Fruit fly (Drosophila melanogaster): ENCODE results near the gene Brd7-9.

The Brd7-9 gene

DNA sequence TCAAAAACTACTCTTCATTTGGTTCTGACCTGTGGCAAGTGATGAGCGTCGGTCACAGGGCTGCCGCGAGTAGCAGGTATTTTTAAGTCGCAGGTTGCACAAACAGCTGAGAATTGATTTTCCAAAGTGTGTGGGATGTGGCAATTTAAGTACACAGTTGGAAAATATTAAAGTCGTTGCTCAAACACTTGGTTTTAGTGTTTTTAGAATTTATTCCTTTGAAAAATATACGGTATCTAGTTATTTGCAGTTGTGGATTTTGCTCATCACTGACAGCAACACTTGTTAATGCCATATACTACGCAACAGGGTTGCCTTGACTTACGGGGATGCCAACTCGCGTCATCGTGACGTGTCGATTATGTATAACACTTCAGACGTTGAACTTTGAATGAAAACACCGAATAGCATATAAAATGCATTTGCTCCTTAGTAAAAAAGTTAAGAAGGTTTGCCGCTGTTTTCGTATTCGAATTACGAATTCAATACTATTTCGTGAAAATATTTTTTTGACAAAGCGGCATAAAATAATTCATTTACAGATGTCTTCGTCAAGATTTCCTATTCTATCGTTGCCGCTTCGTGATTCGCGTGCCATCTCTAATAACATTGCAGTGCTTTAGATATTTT lies 17.3 kb downstream of the Brd7-9 start, which contains the start of the genes Herp and r2d2 (continued):
- TF ChIP-seq Dp (GFP tag; optimal IDR thresholded peaks at IDR 0.05) (peak; percentile 12), CG10565 (GFP tag; optimal IDR thresholded peaks at IDR 0.05) (peak; percentile 74), CG34376 (GFP tag; optimal IDR thresholded peaks at IDR 0.05) (peak; percentile 96), Camta (GFP tag; optimal IDR thresholded peaks at IDR 0.05) (peak; percentile 94), zfh1 (GFP tag; IDR thresholded peaks at IDR 0.05) (peak; percentile 86), CG32532 (GFP tag; IDR thresholded peaks at IDR 0.05) (peak; percentile 90), fd64A (GFP tag; optimal IDR thresholded peaks at IDR 0.05) (peak; percentile 74), so (GFP tag; IDR thresholded peaks at IDR 0.05) (peak; percentile 91), CG7928 (GFP tag; optimal IDR thresholded peaks at IDR 0.05) (peak; percentile 79), CG14441 (GFP tag; IDR thresholded peaks at IDR 0.05) (peak; percentile 87), Abd-B (GFP tag; optimal IDR thresholded peaks at IDR 0.05) (peak; percentile 93), tgo (GFP tag; IDR thresholded peaks at IDR 0.05) (peak; percentile 91), CG1647 (GFP tag; optimal IDR thresholded peaks at IDR 0.05) (peak; percentile 94), pho (GFP tag; optimal IDR thresholded peaks at IDR 0.05) (peak; percentile 95), Nf-YA (GFP tag; IDR thresholded peaks at IDR 0.05) (peak; percentile 63), CG7271 (tag; optimal IDR thresholded peaks at IDR 0.05) (peak; percentile 62), lola (GFP tag; optimal IDR thresholded peaks at IDR 0.05) (peak in 1 of 3 experiments; percentile 91), nom (GFP tag; optimal IDR thresholded peaks at IDR 0.05) (peak; percentile 87), trh (GFP tag; optimal IDR thresholded peaks at IDR 0.05) (peak; percentile 84), CG6175 (GFP tag; IDR thresholded peaks at IDR 0.05) (peak; percentile 84), org-1 (GFP tag; optimal IDR thresholded peaks at IDR 0.05) (peak; percentile 84), Sin3A (optimal IDR thresholded peaks at IDR 0.05) (peak; percentile 91), Sox102F (GFP tag; optimal IDR thresholded peaks at IDR 0.05) (no peak), Nf-YB (GFP tag; optimal IDR thresholded peaks at IDR 0.05) (peak; percentile 64), CG14965 (GFP tag; optimal IDR thresholded peaks at IDR 0.05; ENCODE audit: borderline replicate concordance) (peak; percentile 54), p53 (GFP tag; optimal IDR thresholded peaks at IDR 0.05) (peak; percentile 92), CG11560 (tag; IDR thresholded peaks at IDR 0.05) (peak; percentile 83), nmo (GFP tag; optimal IDR thresholded peaks at IDR 0.05) (peak; percentile 93), Xrp1 (GFP tag; IDR thresholded peaks at IDR 0.05) (peak; percentile 90), kay (GFP tag; optimal IDR thresholded peaks at IDR 0.05) (peak; percentile 86), CG14860 (GFP tag; IDR thresholded peaks at IDR 0.05; ENCODE audit: partially characterized antibody) (peak; percentile 58; the same call in 1 of the 3 replicates), CG4360 (GFP tag; IDR thresholded peaks at IDR 0.05) (no peak; the same call in 1 of the 2 replicates), tin (GFP tag; optimal IDR thresholded peaks at IDR 0.05) (peak; percentile 90), vnd (GFP tag; IDR thresholded peaks at IDR 0.05; ENCODE audit: partially characterized antibody) (peak; percentile 77), caup (GFP tag; optimal IDR thresholded peaks at IDR 0.05; ENCODE audit: severe bottlenecking) (peak; percentile 90), ewg (GFP tag; optimal IDR thresholded peaks at IDR 0.05) (peak; percentile 79), Kr (GFP tag; optimal IDR thresholded peaks at IDR 0.05) (no peak), repo (GFP tag; optimal IDR thresholded peaks at IDR 0.05) (peak; percentile 90), hb (GFP tag; IDR thresholded peaks at IDR 0.05; ENCODE audit: partially characterized antibody) (0 out of 3 replicates have a peak, but pooled peaks have one; percentile 26), ci (GFP tag; IDR thresholded peaks at IDR 0.05) (peak; percentile 82; the same call in 2 of the 3 replicates), Opbp (GFP tag; IDR thresholded peaks at IDR 0.05; ENCODE audit: partially characterized antibody) (peak; percentile 63; the same call in 1 of the 3 replicates), pan (optimal IDR thresholded peaks at IDR 0.05) (no peak), pan (GFP tag; optimal IDR thresholded peaks at IDR 0.05 in 1 of 2, IDR thresholded peaks at IDR 0.05 in 1 of 2) (peak in 1 of 2 experiments; percentile 84), CG4404 (GFP tag; IDR thresholded peaks at IDR 0.05) (peak; percentile 90), zen (tag; optimal IDR thresholded peaks at IDR 0.05) (peak; percentile 87), ERR (GFP tag; optimal IDR thresholded peaks at IDR 0.05) (peak; percentile 82), Doc3 (GFP tag; IDR thresholded peaks at IDR 0.05; ENCODE audit: partially characterized antibody) (peak; percentile 82), salm (tag; optimal IDR thresholded peaks at IDR 0.05) (peak; percentile 74), tll (GFP tag; optimal IDR thresholded peaks at IDR 0.05) (peak; percentile 70 to 99)
